Fruit fly (Drosophila melanogaster) whole organism, embryonic: Measurements from ENCODE around the gene Sgp.

Experiments
- Antp ChIP-seq: fragments of 200-800 bp; sonication (Bioruptor generic); optimal IDR thresholded peaks from 3 replicates; lab custom pipeline; 2016; ENCODE audit warnings: missing biosample characterization, missing genetic modification characterization
- CG10654 ChIP-seq: fragments of 200-800 bp; sonication (Bioruptor generic); optimal IDR thresholded peaks from 2 replicates; lab custom pipeline; 2016; ENCODE audit warnings: missing biosample characterization, missing genetic modification characterization
- CG11093 ChIP-seq: fragments of 200-800 bp; sonication (Bioruptor generic); IDR thresholded peaks from 3 replicates; pipeline ENCODE4 v1.3.6; 2022; ENCODE audit warnings: missing biosample characterization, missing genetic modification characterization
- CG13424 ChIP-seq: fragments of 200-800 bp; sonication (Bioruptor generic); optimal IDR thresholded peaks from 2 replicates; lab custom pipeline; 2019; ENCODE audit warnings: missing biosample characterization, mild to moderate bottlenecking, missing genetic modification characterization, moderate library complexity
- CG13775 ChIP-seq: fragments of 200-800 bp; sonication (Bioruptor generic); optimal IDR thresholded peaks from 3 replicates; lab custom pipeline; 2017; ENCODE audit warnings: missing biosample characterization, mild to moderate bottlenecking, missing genetic modification characterization
- CG14860 ChIP-seq: fragments of 200-800 bp; sonication (Bioruptor generic); IDR thresholded peaks from 3 replicates; pipeline ENCODE4 v1.3.6; 2022; ENCODE audit warnings: missing biosample characterization, missing genetic modification characterization; ENCODE audit not compliant: partially characterized antibody
- CG14965 ChIP-seq: fragments of 200-800 bp; sonication (Bioruptor generic); optimal IDR thresholded peaks from 2 replicates; lab custom pipeline; 2016; ENCODE audit warnings: missing biosample characterization, missing genetic modification characterization, borderline replicate concordance
- CG15696 ChIP-seq: fragments of 200-800 bp; sonication (Bioruptor generic); optimal IDR thresholded peaks from 2 replicates; lab custom pipeline; 2019; ENCODE audit warnings: missing biosample characterization, mild to moderate bottlenecking, missing genetic modification characterization, moderate library complexity
- CG17385 ChIP-seq: fragments of 200-800 bp; sonication (Bioruptor generic); optimal IDR thresholded peaks from 3 replicates; lab custom pipeline; 2018; ENCODE audit warnings: missing biosample characterization, mild to moderate bottlenecking, missing genetic modification characterization
- CG17829 ChIP-seq: fragments of 200-800 bp; optimal IDR thresholded peaks from 2 replicates; lab custom pipeline; 2019; ENCODE audit warnings: missing biosample characterization, mild to moderate bottlenecking, missing genetic modification characterization, moderate library complexity
- CG18262 ChIP-seq: fragments of 200-800 bp; optimal IDR thresholded peaks from 3 replicates; lab custom pipeline; 2019; ENCODE audit warnings: missing biosample characterization, mild to moderate bottlenecking, missing genetic modification characterization, moderate library complexity
- CG2678 ChIP-seq: fragments of 200-800 bp; sonication (Bioruptor generic); optimal IDR thresholded peaks from 3 replicates; lab custom pipeline; 2019; ENCODE audit warnings: missing biosample characterization, mild to moderate bottlenecking, missing genetic modification characterization, moderate library complexity
- CG2875 ChIP-seq: fragments of 200-800 bp; sonication (Bioruptor generic); optimal IDR thresholded peaks from 2 replicates; lab custom pipeline; 2017; ENCODE audit warnings: missing biosample characterization, mild to moderate bottlenecking, missing genetic modification characterization, missing genetic modification reagents
- CG32532 ChIP-seq: fragments of 200-800 bp; sonication (Bioruptor generic); IDR thresholded peaks from 2 replicates; pipeline ENCODE4 v1.3.6; 2022; ENCODE audit warnings: missing biosample characterization, missing genetic modification characterization
- CG4282 ChIP-seq: fragments of 200-800 bp; sonication (Bioruptor generic); optimal IDR thresholded peaks from 2 replicates; lab custom pipeline; 2016; ENCODE audit warnings: missing biosample characterization, missing genetic modification characterization
- CG4730 ChIP-seq: fragments of 200-800 bp; sonication (Bioruptor generic); IDR thresholded peaks from 2 replicates; pipeline ENCODE4 v1.3.6; 2022; ENCODE audit warnings: missing biosample characterization, missing genetic modification characterization
- CG7357 ChIP-seq: fragments of 200-800 bp; sonication (Bioruptor generic); IDR thresholded peaks from 3 replicates; pipeline ENCODE4 v1.3.6; 2022; ENCODE audit warnings: missing biosample characterization, missing genetic modification characterization
- CG7987 ChIP-seq: fragments of 200-800 bp; sonication (Bioruptor generic); optimal IDR thresholded peaks from 2 replicates; lab custom pipeline; 2018; ENCODE audit warnings: missing biosample characterization, mild to moderate bottlenecking, missing genetic modification characterization, moderate library complexity
- CG8290 ChIP-seq, 3 experiments: fragments of 200-800 bp; sonication (Bioruptor generic); optimal IDR thresholded peaks; 2 replicates each; lab custom pipeline; 2016 to 2019; ENCODE audit warnings: missing biosample characterization in 3 of 3, missing genetic modification characterization in 3 of 3, mild to moderate bottlenecking in 2 of 3, moderate library complexity in 1 of 3
- CG8924 ChIP-seq: fragments of 200-800 bp; optimal IDR thresholded peaks from 3 replicates; lab custom pipeline; 2019; ENCODE audit warnings: missing biosample characterization, mild to moderate bottlenecking, missing genetic modification characterization, moderate library complexity
- CG9727 ChIP-seq: fragments of 200-800 bp; sonication (Bioruptor generic); optimal IDR thresholded peaks from 3 replicates; lab custom pipeline; 2017; ENCODE audit warnings: missing biosample characterization, mild to moderate bottlenecking, missing genetic modification characterization
- Camta ChIP-seq: fragments of 200-800 bp; sonication (Bioruptor generic); optimal IDR thresholded peaks from 2 replicates; lab custom pipeline; 2016; ENCODE audit warnings: missing biosample characterization, missing genetic modification characterization
- E2f2 ChIP-seq: fragments of 200-800 bp; sonication (Bioruptor generic); IDR thresholded peaks from 2 replicates; pipeline ENCODE4 v1.3.6; 2022; ENCODE audit warnings: missing biosample characterization, missing genetic modification characterization
- Gug ChIP-seq: fragments of 200-800 bp; sonication (Bioruptor generic); IDR thresholded peaks from 4 replicates; pipeline ENCODE4 v1.3.6; 2022; ENCODE audit warnings: missing biosample characterization, missing genetic modification characterization
- Hr51 ChIP-seq, 2 experiments: fragments of 200-800 bp; sonication (Bioruptor generic); optimal IDR thresholded peaks; 2 replicates in 1 of 2; 3 replicates in 1 of 2; lab custom pipeline; 2016 to 2018; ENCODE audit warnings: missing biosample characterization in 2 of 2, missing genetic modification characterization in 2 of 2, mild to moderate bottlenecking in 1 of 2, moderate library complexity in 1 of 2
- Max ChIP-seq: fragments of 200-800 bp; sonication (Bioruptor generic); optimal IDR thresholded peaks from 2 replicates; lab custom pipeline; 2016; ENCODE audit warnings: missing biosample characterization, mild to moderate bottlenecking, missing genetic modification characterization
- NK7.1 ChIP-seq: fragments of 200-800 bp; sonication (Bioruptor generic); optimal IDR thresholded peaks from 3 replicates; lab custom pipeline; 2016; ENCODE audit warnings: missing biosample characterization, missing genetic modification characterization
- Rfx ChIP-seq: fragments of 200-800 bp; sonication (Bioruptor generic); IDR thresholded peaks from 2 replicates; pipeline ENCODE4 v1.3.6; 2022; ENCODE audit warnings: missing biosample characterization, missing genetic modification characterization
- Sry-β ChIP-seq: fragments of 200-800 bp; sonication (Bioruptor generic); optimal IDR thresholded peaks from 2 replicates; lab custom pipeline; 2018; ENCODE audit warnings: missing biosample characterization, mild to moderate bottlenecking, missing genetic modification characterization, moderate library complexity
- abd-A ChIP-seq: fragments of 200-800 bp; sonication (Bioruptor generic); optimal IDR thresholded peaks from 3 replicates; lab custom pipeline; 2019; ENCODE audit warnings: missing biosample characterization, mild to moderate bottlenecking, missing genetic modification characterization, moderate library complexity
- ara ChIP-seq: fragments of 200-800 bp; sonication (Bioruptor generic); IDR thresholded peaks from 2 replicates; pipeline ENCODE4 v1.3.6; 2022; ENCODE audit warnings: missing biosample characterization, missing genetic modification characterization
- danr ChIP-seq: fragments of 200-800 bp; sonication (Bioruptor generic); IDR thresholded peaks from 2 replicates; pipeline ENCODE4 v1.3.6; 2022; ENCODE audit warnings: missing biosample characterization, missing genetic modification characterization
- dmrt99B ChIP-seq: fragments of 200-800 bp; sonication (Bioruptor generic); optimal IDR thresholded peaks from 2 replicates; lab custom pipeline; 2018; ENCODE audit warnings: missing biosample characterization, mild to moderate bottlenecking, missing genetic modification characterization, moderate library complexity
- esg ChIP-seq: fragments of 200-800 bp; sonication (Bioruptor generic); conservative IDR thresholded peaks from 2 replicates; pipeline ENCODE4 v1.3.6; 2022; ENCODE audit warnings: missing biosample characterization, missing genetic modification characterization
- gem ChIP-seq: fragments of 200-800 bp; sonication (Bioruptor generic); optimal IDR thresholded peaks from 2 replicates; lab custom pipeline; 2019; ENCODE audit warnings: missing biosample characterization, mild to moderate bottlenecking, missing genetic modification characterization, moderate library complexity
- gfzf ChIP-seq: fragments of 200-800 bp; sonication (Bioruptor generic); optimal IDR thresholded peaks from 2 replicates; lab custom pipeline; 2016; ENCODE audit warnings: missing biosample characterization, mild to moderate bottlenecking, missing genetic modification characterization, moderate library complexity
- gro ChIP-seq: fragments of 200-800 bp; sonication (Bioruptor generic); optimal IDR thresholded peaks from 2 replicates; lab custom pipeline; 2016; ENCODE audit warnings: missing biosample characterization, missing genetic modification characterization
- gt ChIP-seq: fragments of 200-800 bp; sonication (Bioruptor generic); IDR thresholded peaks from 2 replicates; pipeline ENCODE4 v1.3.6; 2022; ENCODE audit warnings: missing biosample characterization, missing genetic modification characterization
- ind ChIP-seq: fragments of 200-800 bp; sonication (Bioruptor generic); optimal IDR thresholded peaks from 3 replicates; lab custom pipeline; 2016; ENCODE audit warnings: missing biosample characterization, missing genetic modification characterization
- inv ChIP-seq: fragments of 200-800 bp; sonication (Bioruptor generic); IDR thresholded peaks from 2 replicates; pipeline ENCODE4 v1.3.6; 2022; ENCODE audit warnings: missing biosample characterization, missing genetic modification characterization; ENCODE audit not compliant: partially characterized antibody
- odd ChIP-seq: fragments of 200-800 bp; sonication (Bioruptor generic); optimal IDR thresholded peaks from 2 replicates; lab custom pipeline; 2017; ENCODE audit warnings: missing biosample characterization, mild to moderate bottlenecking, missing genetic modification characterization
- psq ChIP-seq: fragments of 200-800 bp; sonication (Bioruptor generic); optimal IDR thresholded peaks from 2 replicates; lab custom pipeline; 2017; ENCODE audit warnings: missing biosample characterization, missing genetic modification characterization
- ro ChIP-seq: fragments of 200-800 bp; sonication (Bioruptor generic); IDR thresholded peaks from 2 replicates; pipeline ENCODE4 v1.3.6; 2022; ENCODE audit warnings: missing biosample characterization, missing genetic modification characterization
- run ChIP-seq: fragments of 200-800 bp; sonication (Bioruptor generic); optimal IDR thresholded peaks from 3 replicates; lab custom pipeline; 2018; ENCODE audit warnings: missing biosample characterization, mild to moderate bottlenecking, missing genetic modification characterization
- stc ChIP-seq: fragments of 200-800 bp; sonication (Bioruptor generic); IDR thresholded peaks from 2 replicates; pipeline ENCODE4 v1.3.6; 2022; ENCODE audit warnings: missing biosample characterization, missing genetic modification characterization
- unpg ChIP-seq: fragments of 200-800 bp; sonication (Bioruptor generic); optimal IDR thresholded peaks from 3 replicates; lab custom pipeline; 2018; ENCODE audit warnings: missing biosample characterization, mild to moderate bottlenecking, missing genetic modification characterization, moderate library complexity
- wor ChIP-seq: fragments of 200-800 bp; sonication (Bioruptor generic); IDR thresholded peaks from 2 replicates; pipeline ENCODE4 v1.3.6; 2022; ENCODE audit warnings: missing biosample characterization, missing genetic modification characterization
- zfh2 ChIP-seq: fragments of 200-800 bp; sonication (Bioruptor generic); optimal IDR thresholded peaks from 2 replicates; lab custom pipeline; 2016; ENCODE audit warnings: missing biosample characterization, missing genetic modification characterization

Gene Sgp

DNA sequence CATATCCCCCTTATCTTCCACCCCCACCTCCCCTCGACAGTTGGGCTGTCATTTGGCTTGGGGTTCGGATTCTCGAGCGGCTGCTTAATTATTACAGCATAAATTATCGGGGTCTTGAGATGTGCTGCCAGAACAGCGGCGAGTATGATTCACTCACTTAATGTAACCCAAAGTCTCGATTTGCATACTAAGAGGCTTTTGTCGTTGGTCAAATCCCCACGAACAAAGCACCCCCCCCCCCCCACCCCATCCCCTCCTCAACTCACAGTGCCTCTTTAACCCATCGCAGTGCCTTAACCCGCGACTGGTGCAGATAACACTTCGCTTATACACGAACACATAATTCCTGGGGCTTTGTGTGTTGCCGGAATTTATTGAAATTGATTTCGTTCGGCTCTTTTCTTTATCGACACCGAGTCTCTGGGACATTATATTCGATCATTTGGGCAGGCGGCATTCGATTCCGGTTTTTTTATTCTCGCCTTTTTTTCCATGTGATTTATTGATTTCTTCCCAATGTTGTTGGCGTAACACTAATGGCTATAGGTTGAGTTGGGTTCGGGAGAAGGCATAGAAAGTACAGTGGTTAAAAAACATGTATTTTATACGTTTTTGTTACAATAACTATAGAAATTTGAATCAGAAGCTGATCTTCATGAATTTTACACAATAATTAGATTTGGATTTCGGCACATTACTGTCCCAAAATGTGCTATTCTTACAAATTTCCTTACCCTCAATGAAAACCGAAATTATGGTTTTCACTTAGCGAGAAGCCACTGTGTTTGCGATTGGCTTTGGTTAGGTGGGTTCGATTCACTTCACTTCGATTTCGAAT, 34.5 kb downstream of the Sgp start (continued):
- TF ChIP-seq psq (no peak), ro (no peak), esg (GFP tag; lab: Robert Waterston, UW) (0 out of 2 replicates have a peak, but pooled peaks have one; percentile 22), CG9727 (GFP tag; lab: Kevin White, UChicago) (peak; percentile 40), CG13775 (GFP tag; lab: Kevin White, UChicago) (peak; percentile 22), CG11093 (no peak), Rfx (GFP tag; lab: Robert Waterston, UW) (no peak), gfzf (GFP tag; lab: Kevin White, UChicago) (no peak), Gug (GFP tag; lab: Robert Waterston, UW) (no peak), inv (GFP tag; lab: Robert Waterston, UW) (no peak), CG17385 (GFP tag; lab: Kevin White, UChicago) (peak; percentile 14), ind (GFP tag; lab: Kevin White, UChicago) (peak; percentile 15), Hr51 (GFP tag; optimal IDR thresholded peaks at IDR 0.05; lab: Kevin White, UChicago) (peak in 1 of 2 experiments; percentile 13), CG18262 (tag; lab: Kevin White, UChicago) (peak; percentile 66), gro (GFP tag; lab: Kevin White, UChicago) (no peak), abd-A (tag; lab: Kevin White, UChicago) (peak; percentile 70), CG7987 (GFP tag; lab: Kevin White, UChicago) (no peak), zfh2 (GFP tag; lab: Kevin White, UChicago) (peak; percentile 12), wor (no peak), Sry-β (GFP tag; lab: Kevin White, UChicago) (no peak), dmrt99B (tag; lab: Kevin White, UChicago) (peak; percentile 44), CG8924 (tag; lab: Kevin White, UChicago) (peak; percentile 66), CG4730 (GFP tag; lab: Robert Waterston, UW) (no peak), ara (peak; percentile 64), Camta (peak; percentile 65), CG13424 (tag; lab: Kevin White, UChicago) (peak; percentile 37), CG32532 (GFP tag; lab: Robert Waterston, UW) (0 out of 2 replicates have a peak, but pooled peaks have one; percentile 4), CG2875 (GFP tag; lab: Kevin White, UChicago) (peak; percentile 50), gt (GFP tag; lab: Robert Waterston, UW) (no peak), CG10654 (GFP tag; lab: Kevin White, UChicago) (no peak), CG15696 (tag; lab: Kevin White, UChicago) (peak; percentile 8), CG14965 (GFP tag; lab: Kevin White, UChicago) (no peak), Antp (GFP tag; lab: Kevin White, UChicago) (peak; percentile 27), CG17829 (tag; lab: Kevin White, UChicago) (peak; percentile 56), odd (GFP tag; lab: Kevin White, UChicago) (peak; percentile 26), CG8290 (GFP tag; optimal IDR thresholded peaks at IDR 0.05; lab: Kevin White, UChicago) (no peak), CG8290 (tag; optimal IDR thresholded peaks at IDR 0.05; lab: Kevin White, UChicago) (peak in 1 of 2 experiments; percentile 6), run (tag; lab: Kevin White, UChicago) (no peak), Max (no peak), CG14860 (GFP tag; lab: Robert Waterston, UW) (no peak), CG7357 (GFP tag; lab: Robert Waterston, UW) (no peak), danr (GFP tag; lab: Robert Waterston, UW) (no peak), CG4282 (GFP tag; lab: Kevin White, UChicago) (no peak), E2f2 (no peak), NK7.1 (GFP tag; lab: Kevin White, UChicago) (no peak), CG2678 (tag; lab: Kevin White, UChicago) (peak; percentile 61), unpg (GFP tag; lab: Kevin White, UChicago) (peak; percentile 70), stc (GFP tag; lab: Robert Waterston, UW) (no peak), gem (tag; lab: Kevin White, UChicago) (peak; percentile 66)
